Worm (Caenorhabditis elegans) whole organism, L3 larva: ENCODE measurements around the gene F54F2.14.

Source experiments
- ama-1 ChIP-seq: fragments of 150-350 bp; optimal IDR thresholded peaks from 2 replicates; lab custom pipeline; 2018
- egl-27 ChIP-seq: sonication (generic microtip); optimal IDR thresholded peaks from 4 replicates; lab custom pipeline; 2017; ENCODE audit warnings: missing biosample characterization, missing genetic modification reagents, missing genetic modification characterization
- mdl-1 ChIP-seq: fragments of 150-350 bp; optimal IDR thresholded peaks from 2 replicates; lab custom pipeline; 2014; ENCODE audit warnings: missing biosample characterization, missing genetic modification characterization
- nhr-12 ChIP-seq: fragments of 150-350 bp; optimal IDR thresholded peaks from 2 replicates; lab custom pipeline; 2014; ENCODE audit warnings: missing biosample characterization, missing genetic modification characterization
- nhr-23 ChIP-seq: fragments of 150-350 bp; optimal IDR thresholded peaks from 2 replicates; lab custom pipeline; 2014; ENCODE audit warnings: missing biosample characterization, missing genetic modification reagents, missing genetic modification characterization
- nhr-76 ChIP-seq: fragments of 150-350 bp; sonication (generic microtip); optimal IDR thresholded peaks from 5 replicates; lab custom pipeline; 2014; ENCODE audit warnings: missing biosample characterization, missing genetic modification characterization
- snpc-4 ChIP-seq: fragments of 150-350 bp; optimal IDR thresholded peaks from 2 replicates; lab custom pipeline; 2014; ENCODE audit warnings: missing biosample characterization, missing genetic modification characterization
- unc-39 ChIP-seq: sonication (generic microtip); optimal IDR thresholded peaks from 4 replicates; lab custom pipeline; 2017; ENCODE audit warnings: missing biosample characterization, missing genetic modification characterization
- zag-1 ChIP-seq: fragments of 150-350 bp; optimal IDR thresholded peaks from 2 replicates; lab custom pipeline; 2014; ENCODE audit warnings: missing biosample characterization, missing genetic modification characterization

ce11 chrIII:8797211-8797733 is 5.9 kb downstream of the F54F2.14 start:
- TF ChIP-seq zag-1 (tag; lab: Kevin White, UChicago), result no peak
- TF ChIP-seq egl-27 (tag; lab: Kevin White, UChicago), result peak; percentile 27
- no peak for TF ChIP-seq ama-1
- TF ChIP-seq nhr-12 (tag; lab: Kevin White, UChicago), result no peak
- peak; percentile 68 for TF ChIP-seq nhr-23 (tag; lab: Kevin White, UChicago)
- TF ChIP-seq mdl-1, result peak; percentile 90
- peak; percentile 36 for TF ChIP-seq nhr-76 (tag; lab: Kevin White, UChicago)
- no peak for TF ChIP-seq unc-39 (tag; lab: Kevin White, UChicago)
- peak; percentile 75 for TF ChIP-seq snpc-4
